Fruit fly (Drosophila melanogaster): Measurements from ENCODE around the gene Osi2.

DNA sequence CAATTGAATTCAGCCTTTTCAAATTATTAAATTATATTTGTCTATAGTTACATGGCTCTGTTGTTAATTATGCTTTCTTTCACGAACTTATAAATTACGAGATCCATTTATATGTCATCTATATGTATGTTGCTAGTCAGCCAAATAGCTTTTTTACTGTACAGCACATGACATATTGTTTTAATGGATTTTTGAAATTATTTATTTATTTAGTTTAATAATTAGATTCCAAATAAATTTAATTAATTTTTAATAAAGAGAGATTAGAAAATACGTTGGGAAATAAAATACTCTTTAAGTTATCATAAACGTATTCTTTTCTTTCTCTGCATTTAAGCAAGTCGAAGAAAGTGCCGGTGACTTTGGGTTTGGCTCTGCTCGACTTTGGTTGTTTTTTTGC is 32.1 kb downstream of the Osi2 start:
- TF ChIP-seq psq (optimal IDR thresholded peaks at IDR 0.05) (no peak), h (optimal IDR thresholded peaks at IDR 0.05) (no peak), Myc (optimal IDR thresholded peaks at IDR 0.05) (no peak), ttk (optimal IDR thresholded peaks at IDR 0.05) (no peak), insv (optimal IDR thresholded peaks at IDR 0.05) (no peak), Sin3A (optimal IDR thresholded peaks at IDR 0.05) (no peak)

All from Kc167 (cell line).